Worm (Caenorhabditis elegans): ENCODE data around the gene jun-1.

DNA sequence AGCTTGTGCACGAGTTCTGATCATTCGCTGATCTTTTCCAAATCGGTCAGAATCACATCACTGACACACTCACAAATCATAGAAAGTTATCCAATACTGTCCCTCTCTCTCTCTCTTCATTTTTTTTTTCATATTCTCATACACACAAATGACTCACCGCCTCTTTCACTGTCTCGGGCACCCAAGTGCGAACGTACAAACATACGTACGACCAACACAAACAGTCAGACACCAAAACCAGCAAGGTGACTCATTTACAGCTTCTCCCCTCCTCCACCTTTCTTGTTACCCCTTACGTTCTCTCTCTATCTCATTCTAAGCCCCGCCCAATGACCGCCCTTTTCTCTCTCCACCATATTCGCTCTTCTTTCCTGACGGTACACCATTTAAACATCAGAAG, 14.0 kb downstream of the jun-1 start:
- TF ChIP-seq ztf-23 (GFP tag; IDR thresholded peaks at IDR 0.05) (no peak), ztf-29 (GFP tag; IDR thresholded peaks at IDR 0.05) (no peak), klf-2 (GFP tag; conservative IDR thresholded peaks at IDR 0.05) (no peak), med-1 (GFP tag; optimal IDR thresholded peaks at IDR 0.05; ENCODE audit: insufficient read depth) (no peak), flt-1 (GFP tag; IDR thresholded peaks at IDR 0.05) (no peak), T22C8.4 (GFP tag; IDR thresholded peaks at IDR 0.05) (no peak), tab-1 (GFP tag; IDR thresholded peaks at IDR 0.05) (no peak), cog-1 (tag; optimal IDR thresholded peaks at IDR 0.05) (no peak)

Data from whole organism, midembryonic.